Fruit fly (Drosophila melanogaster) whole organism, pupa: Measurements from ENCODE around the gene CG8112.

Experiments
- CG10348 ChIP-seq: fragments of 200-800 bp; sonication (Bioruptor generic); IDR thresholded peaks from 2 replicates; pipeline ENCODE4 v1.3.6; 2022; ENCODE audit warnings: missing biosample characterization, missing genetic modification characterization
- CG12605 ChIP-seq: fragments of 200-800 bp; sonication (Bioruptor generic); IDR thresholded peaks from 2 replicates; pipeline ENCODE4 v1.3.6; 2022; ENCODE audit warnings: missing biosample characterization, missing genetic modification characterization
- CG13204 ChIP-seq: fragments of 200-800 bp; sonication (Bioruptor generic); optimal IDR thresholded peaks from 2 replicates; lab custom pipeline; 2018; ENCODE audit warnings: missing biosample characterization, mild to moderate bottlenecking, missing genetic modification characterization, moderate library complexity
- CG14655 ChIP-seq: fragments of 200-800 bp; sonication (Bioruptor generic); optimal IDR thresholded peaks from 3 replicates; lab custom pipeline; 2017; ENCODE audit warnings: mild to moderate bottlenecking, missing biosample characterization, missing genetic modification reagents, missing genetic modification characterization
- CG15710 ChIP-seq: fragments of 200-800 bp; sonication (Bioruptor generic); optimal IDR thresholded peaks from 2 replicates; lab custom pipeline; 2018; ENCODE audit warnings: missing biosample characterization, mild to moderate bottlenecking, missing genetic modification characterization, moderate library complexity
- CG17806 ChIP-seq: fragments of 200-800 bp; sonication (Bioruptor generic); optimal IDR thresholded peaks from 2 replicates; lab custom pipeline; 2018; ENCODE audit warnings: missing biosample characterization, mild to moderate bottlenecking, missing genetic modification characterization, moderate library complexity
- CG32121 ChIP-seq: fragments of 200-800 bp; sonication (Bioruptor generic); IDR thresholded peaks from 2 replicates; pipeline ENCODE4 v1.3.6; 2022; ENCODE audit warnings: missing biosample characterization, missing genetic modification characterization
- CG34367 ChIP-seq: fragments of 200-800 bp; sonication (Bioruptor generic); optimal IDR thresholded peaks from 2 replicates; lab custom pipeline; 2018; ENCODE audit warnings: missing biosample characterization, mild to moderate bottlenecking, missing genetic modification characterization
- CG4496 ChIP-seq: fragments of 200-800 bp; sonication (Bioruptor generic); IDR thresholded peaks from 3 replicates; pipeline ENCODE4 v1.3.6; 2022; ENCODE audit warnings: missing biosample characterization, missing genetic modification characterization
- CG8159 ChIP-seq: fragments of 200-800 bp; sonication (Bioruptor generic); optimal IDR thresholded peaks from 3 replicates; lab custom pipeline; 2018; ENCODE audit warnings: missing biosample characterization, mild to moderate bottlenecking, missing genetic modification characterization, moderate library complexity
- CG8301 ChIP-seq: fragments of 200-800 bp; sonication (Bioruptor generic); optimal IDR thresholded peaks from 2 replicates; lab custom pipeline; 2018; ENCODE audit warnings: missing biosample characterization, mild to moderate bottlenecking, missing genetic modification characterization
- CG9948 ChIP-seq: fragments of 200-800 bp; sonication (Bioruptor generic); optimal IDR thresholded peaks from 2 replicates; lab custom pipeline; 2018; ENCODE audit warnings: missing biosample characterization, mild to moderate bottlenecking, missing genetic modification characterization, moderate library complexity
- D1 ChIP-seq: fragments of 200-800 bp; sonication (Bioruptor generic); optimal IDR thresholded peaks from 2 replicates; lab custom pipeline; 2018; ENCODE audit warnings: missing biosample characterization, mild to moderate bottlenecking, missing genetic modification characterization, moderate library complexity
- EcR ChIP-seq: fragments of 200-800 bp; sonication (Bioruptor generic); optimal IDR thresholded peaks from 3 replicates; lab custom pipeline; 2019; ENCODE audit warnings: missing biosample characterization, missing genetic modification characterization, mild to moderate bottlenecking, moderate library complexity, missing genetic modification reagents
- Ets98B ChIP-seq: fragments of 200-800 bp; sonication (Bioruptor generic); IDR thresholded peaks from 2 replicates; pipeline ENCODE4 v1.3.6; 2022; ENCODE audit warnings: missing biosample characterization, missing genetic modification characterization
- Pif1A ChIP-seq: fragments of 200-800 bp; sonication (Bioruptor generic); optimal IDR thresholded peaks from 3 replicates; lab custom pipeline; 2016; ENCODE audit warnings: missing biosample characterization, missing genetic modification characterization
- Pif1B ChIP-seq: fragments of 200-800 bp; sonication (Bioruptor generic); optimal IDR thresholded peaks from 3 replicates; lab custom pipeline; 2016; ENCODE audit warnings: missing biosample characterization, missing genetic modification characterization
- Snoo ChIP-seq: fragments of 200-800 bp; sonication (Bioruptor generic); optimal IDR thresholded peaks from 3 replicates; lab custom pipeline; 2017; ENCODE audit warnings: missing biosample characterization, mild to moderate bottlenecking, missing genetic modification characterization, inconsistent platforms
- fd96Ca ChIP-seq: fragments of 200-800 bp; sonication (Bioruptor generic); IDR thresholded peaks from 3 replicates; pipeline ENCODE4 v1.3.6; 2022; ENCODE audit warnings: missing biosample characterization, missing genetic modification characterization
- gl ChIP-seq: fragments of 200-800 bp; sonication (Bioruptor generic); optimal IDR thresholded peaks from 2 replicates; lab custom pipeline; 2018; ENCODE audit warnings: missing biosample characterization, mild to moderate bottlenecking, missing genetic modification characterization
- rn ChIP-seq: fragments of 200-800 bp; sonication (Bioruptor generic); IDR thresholded peaks from 2 replicates; pipeline ENCODE4 v1.3.6; 2022; ENCODE audit warnings: missing biosample characterization, missing genetic modification characterization

Gene CG8112

DNA sequence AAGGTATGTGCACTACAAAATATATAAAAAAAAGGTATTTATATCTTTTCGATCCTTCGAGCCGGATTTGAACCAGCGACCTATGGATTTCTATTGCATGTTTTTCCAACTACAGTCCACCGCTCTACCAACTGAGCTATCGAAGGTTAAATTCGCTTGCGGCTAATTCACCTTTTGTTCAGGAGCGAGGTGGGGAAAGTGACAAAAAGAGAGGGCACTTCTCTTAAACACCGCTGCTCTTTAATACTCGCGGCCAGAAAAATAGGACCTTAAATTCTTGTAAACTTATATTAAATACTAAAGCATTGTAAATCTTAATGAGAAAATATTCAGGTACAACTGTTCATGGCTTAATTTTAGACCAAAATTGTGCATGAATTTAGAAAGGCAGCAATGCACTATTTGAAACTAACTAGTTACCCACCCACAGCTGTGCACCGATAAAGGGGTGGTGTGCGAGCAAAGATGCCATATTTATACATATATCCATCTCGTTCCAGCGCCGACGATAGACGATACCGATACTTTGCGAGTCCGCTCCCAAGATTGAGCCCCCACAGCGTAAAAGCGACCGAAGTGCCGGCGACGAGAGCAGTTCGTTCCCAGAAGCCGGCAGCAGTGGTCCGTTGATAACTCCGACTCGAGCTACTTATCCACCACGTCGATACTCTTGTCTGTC is 43.6 kb upstream of the CG8112 start:
- TF ChIP-seq CG14655 (GFP tag; lab: Kevin White, UChicago) = peak; percentile 98
- TF ChIP-seq Pif1B (GFP tag; lab: Kevin White, UChicago) = peak; percentile 99
- TF ChIP-seq rn (GFP tag; lab: Robert Waterston, UW) = peak; percentile 92
- peak; percentile 94 for TF ChIP-seq CG13204 (GFP tag; lab: Kevin White, UChicago)
- peak; percentile 99 for TF ChIP-seq CG8301
- peak; percentile 98 for TF ChIP-seq CG9948 (tag; lab: Kevin White, UChicago)
- peak; percentile 45 for TF ChIP-seq EcR
- peak; percentile 97 for TF ChIP-seq fd96Ca (GFP tag; lab: Robert Waterston, UW)
- TF ChIP-seq CG34367 = peak; percentile 98
- TF ChIP-seq Ets98B (GFP tag; lab: Robert Waterston, UW) = peak; percentile 99
- TF ChIP-seq CG4496 (GFP tag; lab: Robert Waterston, UW) = peak; percentile 99
- peak; percentile 98 for TF ChIP-seq CG8159 (tag; lab: Kevin White, UChicago)
- TF ChIP-seq D1 = peak; percentile 86
- TF ChIP-seq gl (tag; lab: Kevin White, UChicago) = peak; percentile 96
- peak; percentile 97 for TF ChIP-seq CG15710 (tag; lab: Kevin White, UChicago)
- TF ChIP-seq CG12605 (GFP tag; lab: Robert Waterston, UW) = peak; percentile 98
- peak; percentile 97 for TF ChIP-seq CG32121 (GFP tag; lab: Robert Waterston, UW)
- TF ChIP-seq CG17806 (tag; lab: Kevin White, UChicago) = peak; percentile 98
- TF ChIP-seq CG10348 (GFP tag; lab: Robert Waterston, UW) = peak; percentile 89
- peak; percentile 99 for TF ChIP-seq Pif1A (GFP tag; lab: Kevin White, UChicago)
- TF ChIP-seq Snoo (tag; lab: Kevin White, UChicago) = peak; percentile 97

DNA sequence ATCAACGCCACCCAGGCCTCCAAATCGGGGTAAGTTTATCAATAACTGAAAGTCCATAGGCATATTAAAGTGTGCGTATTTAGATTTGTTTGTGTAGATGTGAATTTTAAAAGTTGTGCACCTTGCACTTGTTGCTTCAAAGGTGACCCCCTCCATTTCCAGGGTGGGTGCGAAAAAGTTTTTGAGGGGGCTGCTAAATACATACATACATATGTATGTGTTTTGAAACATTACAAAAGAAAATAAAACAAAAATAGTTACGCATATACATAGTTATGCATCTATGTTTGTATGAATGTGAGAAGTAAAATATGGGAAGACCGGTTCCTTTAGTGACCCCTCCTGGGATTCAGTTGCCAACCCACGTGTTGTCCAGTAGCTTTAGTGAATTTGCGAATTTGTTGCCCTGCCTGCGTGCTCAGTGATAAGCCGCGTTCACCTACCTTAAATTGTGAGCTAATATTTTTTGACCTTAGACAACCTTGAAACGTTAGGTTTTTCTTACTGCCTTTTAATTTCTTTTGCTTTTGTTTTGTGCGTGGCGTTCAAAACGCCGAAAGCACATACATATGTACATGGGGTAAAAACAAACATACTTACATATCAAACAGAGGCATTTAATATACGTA is 42.7 kb upstream of the CG8112 start:
- no peak for TF ChIP-seq CG9948 (tag; lab: Kevin White, UChicago)
- TF ChIP-seq EcR = peak; percentile 19
- peak; percentile 47; the same call in 1 of the 3 replicates for TF ChIP-seq CG4496 (GFP tag; lab: Robert Waterston, UW)
- peak; percentile 9 for TF ChIP-seq Pif1A (GFP tag; lab: Kevin White, UChicago)
- TF ChIP-seq fd96Ca (GFP tag; lab: Robert Waterston, UW) = peak; percentile 58; the same call in 2 of the 3 replicates
- no peak for TF ChIP-seq CG17806 (tag; lab: Kevin White, UChicago)
- TF ChIP-seq Ets98B (GFP tag; lab: Robert Waterston, UW) = peak; percentile 51
- peak; percentile 56; the same call in 1 of the 2 replicates for TF ChIP-seq CG32121 (GFP tag; lab: Robert Waterston, UW)

DNA sequence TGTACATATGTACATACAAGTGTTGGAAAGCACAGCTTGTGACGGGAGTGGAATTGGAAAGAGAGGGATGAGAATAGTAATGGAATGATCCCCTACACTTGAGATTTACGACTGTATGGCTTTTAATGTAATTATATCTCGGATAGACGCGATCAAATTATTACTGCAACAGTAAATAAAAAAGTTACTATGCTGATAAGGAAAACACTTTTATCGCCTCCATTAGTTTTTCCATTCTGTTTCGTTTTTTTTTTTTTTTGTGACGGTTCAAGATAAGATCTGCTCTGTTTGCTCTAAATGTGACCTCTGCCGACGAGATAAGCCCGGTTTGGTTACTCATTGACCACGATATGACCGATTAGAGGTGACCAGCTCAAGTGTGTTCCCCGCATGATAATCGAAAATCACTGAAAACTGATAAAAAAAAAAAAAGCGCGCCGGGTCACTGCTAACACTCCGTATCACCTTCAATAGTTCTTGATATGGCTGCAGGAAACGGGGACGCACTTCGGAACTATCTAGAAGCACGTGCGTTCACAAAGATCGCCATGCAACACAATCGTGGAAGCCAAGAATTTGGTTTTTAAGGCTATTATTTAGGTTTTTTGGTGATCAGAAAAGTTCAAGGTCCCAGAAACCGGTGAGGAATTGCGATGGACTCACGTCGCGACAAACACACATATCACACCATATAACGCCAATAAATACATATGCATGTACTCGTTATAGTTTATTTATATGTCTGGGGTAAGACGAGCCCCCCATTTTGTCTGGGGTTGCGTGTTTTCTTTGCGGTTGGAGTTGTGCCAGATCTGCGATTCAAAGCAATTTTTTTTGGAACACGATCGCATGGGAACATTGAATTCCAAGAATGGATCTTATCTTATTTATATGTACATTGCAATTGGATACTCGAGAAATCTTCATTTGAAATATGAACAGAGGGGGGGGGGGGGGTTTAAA is 41.9 kb upstream of the CG8112 start, which contains the start of gene p:
Gene p (minus strand): TSS at position 156 of the 963 bp plus-strand sequence.
- TF ChIP-seq CG15710 (tag; lab: Kevin White, UChicago) (peak; percentile 46), CG17806 (tag; lab: Kevin White, UChicago) (peak; percentile 49), Pif1A (GFP tag; lab: Kevin White, UChicago) (peak; percentile 37), EcR (no peak), rn (GFP tag; lab: Robert Waterston, UW) (no peak), CG8301 (peak; percentile 49), CG14655 (GFP tag; lab: Kevin White, UChicago) (peak; percentile 53), CG8159 (tag; lab: Kevin White, UChicago) (peak; percentile 58), D1 (peak; percentile 17), Snoo (tag; lab: Kevin White, UChicago) (no peak), fd96Ca (GFP tag; lab: Robert Waterston, UW) (no peak), gl (tag; lab: Kevin White, UChicago) (peak; percentile 20), CG34367 (peak; percentile 40), CG12605 (GFP tag; lab: Robert Waterston, UW) (peak; percentile 50; the same call in 1 of the 2 replicates), CG9948 (tag; lab: Kevin White, UChicago) (peak; percentile 46), CG32121 (GFP tag; lab: Robert Waterston, UW) (no peak), CG13204 (GFP tag; lab: Kevin White, UChicago) (no peak), CG10348 (GFP tag; lab: Robert Waterston, UW) (no peak), Ets98B (GFP tag; lab: Robert Waterston, UW) (peak; percentile 56), Pif1B (GFP tag; lab: Kevin White, UChicago) (peak; percentile 16), CG4496 (GFP tag; lab: Robert Waterston, UW) (peak; percentile 42; the same call in 1 of the 3 replicates)

dm6 chr3R:8673803-8674234 is 38.9 kb upstream of the CG8112 start, which contains the start of gene mRpL19:
TSS of gene mRpL19 (plus strand) at chr3R:8674109.
- peak; percentile 31 for TF ChIP-seq CG17806 (tag; lab: Kevin White, UChicago)
- peak; percentile 16 for TF ChIP-seq CG9948 (tag; lab: Kevin White, UChicago)
- TF ChIP-seq CG32121 (GFP tag; lab: Robert Waterston, UW) = peak; percentile 34; the same call in 1 of the 2 replicates
- no peak for TF ChIP-seq CG34367
- TF ChIP-seq CG15710 (tag; lab: Kevin White, UChicago) = peak; percentile 27
- peak; percentile 25 for TF ChIP-seq CG8159 (tag; lab: Kevin White, UChicago)
- no peak for TF ChIP-seq gl (tag; lab: Kevin White, UChicago)
